Fruit fly (Drosophila melanogaster): ENCODE measurements around the gene mfr.
A peak's percentile ranks its signal among the peaks of the same experiment; 100 is the strongest.

The mfr gene

DNA sequence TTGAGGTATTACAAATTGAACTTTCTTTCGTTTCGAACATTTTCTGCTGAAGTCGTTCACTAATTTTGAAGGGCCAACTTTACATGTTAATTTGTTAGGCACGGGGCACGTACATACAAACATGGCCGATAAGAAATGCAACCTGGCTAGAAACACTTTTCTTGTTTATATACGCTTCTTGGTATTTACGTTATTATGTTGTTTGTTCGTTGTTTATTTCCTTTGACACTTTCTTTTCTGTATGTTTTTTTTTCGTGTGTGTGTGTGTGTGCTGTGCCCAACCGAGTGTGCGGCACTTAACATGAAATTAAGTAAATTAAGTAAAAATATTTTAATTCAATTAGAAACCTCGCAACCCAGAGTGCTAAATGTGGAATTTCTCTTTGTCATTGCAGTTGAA lies 13.2 kb upstream of the mfr start:
- no peak for TF ChIP-seq CG17801 (GFP tag; optimal IDR thresholded peaks at IDR 0.05; ENCODE audit: partially characterized antibody)

DNA sequence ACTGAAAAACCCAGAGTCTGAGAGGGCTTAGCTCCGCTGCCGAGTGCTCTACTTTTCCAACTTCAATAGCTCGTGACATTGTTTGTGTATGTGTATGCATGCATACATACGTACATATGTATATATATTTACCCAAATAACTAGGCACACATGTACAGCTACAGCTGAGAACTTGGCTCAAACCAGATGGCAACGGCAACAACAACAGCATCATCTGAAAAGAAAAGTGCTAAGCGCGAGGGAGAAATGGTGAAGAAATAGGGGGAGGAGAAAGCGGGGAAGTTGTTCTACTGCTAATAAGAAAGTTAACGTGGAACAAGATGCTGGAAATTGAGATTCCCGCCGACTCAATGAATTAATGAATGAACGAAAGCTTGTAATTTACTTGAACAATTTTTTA lies 12.5 kb upstream of the mfr start:
- TF ChIP-seq CG17801 (GFP tag; optimal IDR thresholded peaks at IDR 0.05; ENCODE audit: partially characterized antibody): no peak

dm6 chr3L:8924417-8924913 lies 12.0 kb upstream of the mfr start:
- no peak for TF ChIP-seq CG17801 (GFP tag; optimal IDR thresholded peaks at IDR 0.05; ENCODE audit: partially characterized antibody)

DNA sequence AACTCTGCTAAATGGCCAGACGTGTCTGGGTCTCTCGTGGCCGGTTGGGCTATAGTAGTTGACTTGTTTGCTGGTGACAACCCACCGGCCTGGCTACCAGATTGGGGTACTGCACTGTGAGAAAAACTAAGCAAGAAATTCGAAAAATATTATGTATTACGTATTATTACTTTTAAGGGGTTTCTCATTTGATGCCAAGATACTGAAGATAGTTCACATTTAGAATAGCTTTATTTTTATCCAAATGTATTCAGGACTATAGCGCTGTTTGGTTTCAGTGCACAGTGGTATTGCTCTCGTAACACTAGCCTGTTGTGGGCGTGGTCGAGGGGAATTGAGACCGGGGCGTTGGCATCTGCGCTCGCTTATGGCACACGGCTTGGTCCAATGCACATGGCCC lies 8.2 kb upstream of the mfr start:
- no peak for TF ChIP-seq CG17801 (GFP tag; optimal IDR thresholded peaks at IDR 0.05; ENCODE audit: partially characterized antibody)

DNA sequence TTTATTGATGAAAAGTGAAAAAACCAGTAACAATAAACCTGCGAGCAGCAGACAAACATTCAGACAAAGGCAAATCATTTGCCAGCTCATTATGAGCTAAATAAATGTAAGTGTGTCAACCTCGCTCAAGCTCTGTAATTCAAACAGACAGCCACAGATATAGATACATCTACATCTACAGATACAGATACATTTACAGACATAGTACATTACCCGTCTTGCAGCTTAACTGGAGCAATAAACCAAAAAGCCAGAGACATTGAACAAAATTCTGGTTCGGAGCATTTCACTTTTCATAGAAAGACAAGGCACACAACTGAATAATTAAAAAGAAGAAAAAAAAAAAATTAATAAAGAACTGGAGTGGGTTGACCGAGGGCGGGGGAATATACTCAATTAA lies 7.2 kb upstream of the mfr start:
- no peak for TF ChIP-seq CG17801 (GFP tag; optimal IDR thresholded peaks at IDR 0.05; ENCODE audit: partially characterized antibody)

DNA sequence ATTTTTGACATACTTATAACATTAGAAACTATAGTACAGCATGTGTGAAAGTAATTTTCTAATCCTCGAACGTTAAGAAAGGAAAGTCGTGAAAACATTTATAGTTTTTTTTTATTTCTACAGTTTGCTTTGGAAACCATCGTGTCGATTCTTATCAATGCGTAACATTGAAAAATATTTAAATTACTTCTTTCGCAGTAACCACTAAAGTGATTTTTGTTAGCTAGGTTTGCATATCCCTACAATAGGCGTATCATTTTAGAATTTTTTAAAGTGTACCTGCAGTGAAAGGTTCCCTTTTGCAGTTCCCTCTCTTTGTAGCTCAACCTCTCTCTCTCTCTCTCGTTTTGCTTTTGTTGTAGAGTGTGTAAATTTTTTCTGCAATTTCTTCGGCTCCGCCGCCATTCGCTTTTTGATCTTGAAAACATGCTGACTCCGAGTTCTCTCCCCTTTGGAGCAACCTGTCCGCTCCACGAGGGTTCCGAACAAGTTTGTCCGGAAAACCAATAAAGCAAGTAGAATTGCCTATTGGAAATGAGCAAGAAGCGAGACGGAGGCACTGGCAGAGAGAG lies 1.2 kb upstream of the mfr start:
- peak; percentile 53 for TF ChIP-seq CG17801 (GFP tag; optimal IDR thresholded peaks at IDR 0.05; ENCODE audit: partially characterized antibody)

dm6 chr3L:8905100-8905499 lies 7.4 kb downstream of the mfr start, which contains the start of gene TrpA1:
TSS of gene TrpA1 (minus strand) at chr3L:8905200.
- TF ChIP-seq CG17801 (GFP tag; optimal IDR thresholded peaks at IDR 0.05; ENCODE audit: partially characterized antibody): no peak

DNA sequence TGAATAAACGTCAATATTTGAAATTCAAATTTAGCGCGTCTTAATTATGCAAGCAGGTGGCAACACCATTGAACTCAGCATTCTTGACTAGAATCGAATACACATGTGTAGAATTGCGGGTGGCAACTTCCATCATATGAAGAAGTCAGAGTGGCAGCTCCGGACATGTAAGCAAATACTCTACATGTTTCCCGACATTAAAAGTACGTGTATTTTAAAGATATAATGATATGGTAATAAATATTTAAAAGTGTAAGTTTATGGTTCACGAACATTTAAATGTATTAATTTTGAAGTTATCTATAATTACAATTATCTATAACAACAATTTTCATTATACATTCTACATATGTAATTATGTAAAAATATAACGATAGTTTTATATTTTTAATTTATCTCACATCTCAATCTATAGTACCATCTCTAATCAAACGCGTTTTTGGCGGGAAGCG lies 21.3 kb downstream of the mfr start, which contains the start of gene Mcm7:
TSS of gene Mcm7 (plus strand) at position 430 of the 452 bp plus-strand sequence.
- TF ChIP-seq CG17801 (GFP tag; optimal IDR thresholded peaks at IDR 0.05; ENCODE audit: partially characterized antibody): no peak

- no peak for TF ChIP-seq CG17801 (GFP tag; optimal IDR thresholded peaks at IDR 0.05; ENCODE audit: partially characterized antibody)
Measured at dm6 chr3L:8888533-8888932, 23.9 kb downstream of the mfr start, which contains the start of gene CG43169. TSS of gene CG43169 (minus strand) at chr3L:8888633.

- no peak for TF ChIP-seq CG17801 (GFP tag; optimal IDR thresholded peaks at IDR 0.05; ENCODE audit: partially characterized antibody)
Measured at dm6 chr3L:8881778-8882366, 30.6 kb downstream of the mfr start.

dm6 chr3L:8879465-8879864 lies 33.0 kb downstream of the mfr start:
- no peak for TF ChIP-seq CG17801 (GFP tag; optimal IDR thresholded peaks at IDR 0.05; ENCODE audit: partially characterized antibody)

- no peak for TF ChIP-seq CG17801 (GFP tag; optimal IDR thresholded peaks at IDR 0.05; ENCODE audit: partially characterized antibody)
Measured at dm6 chr3L:8878388-8878787, 34.1 kb downstream of the mfr start.

dm6 chr3L:8873053-8873452 lies 39.4 kb downstream of the mfr start:
- no peak for TF ChIP-seq CG17801 (GFP tag; optimal IDR thresholded peaks at IDR 0.05; ENCODE audit: partially characterized antibody)

DNA sequence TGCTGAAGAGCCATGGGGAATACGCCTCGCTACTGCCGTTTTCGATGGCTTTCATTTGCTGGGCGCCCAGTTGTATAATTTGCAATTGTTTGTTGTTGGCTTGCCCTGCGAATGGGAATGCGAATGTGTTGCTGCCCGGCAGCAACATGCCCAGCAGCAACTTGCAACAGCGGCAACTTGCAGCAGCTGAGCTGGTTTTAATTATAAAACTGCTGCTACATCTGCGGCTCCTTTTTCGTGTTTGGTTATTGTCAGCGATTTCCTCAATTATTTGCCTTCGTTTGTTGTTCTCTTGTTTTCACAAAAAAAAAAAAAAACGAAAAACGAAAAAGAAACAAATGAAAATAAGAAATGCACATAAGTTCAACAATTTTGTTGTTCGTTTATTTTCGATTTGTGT lies 41.5 kb downstream of the mfr start:
- no peak for TF ChIP-seq CG17801 (GFP tag; optimal IDR thresholded peaks at IDR 0.05; ENCODE audit: partially characterized antibody)

DNA sequence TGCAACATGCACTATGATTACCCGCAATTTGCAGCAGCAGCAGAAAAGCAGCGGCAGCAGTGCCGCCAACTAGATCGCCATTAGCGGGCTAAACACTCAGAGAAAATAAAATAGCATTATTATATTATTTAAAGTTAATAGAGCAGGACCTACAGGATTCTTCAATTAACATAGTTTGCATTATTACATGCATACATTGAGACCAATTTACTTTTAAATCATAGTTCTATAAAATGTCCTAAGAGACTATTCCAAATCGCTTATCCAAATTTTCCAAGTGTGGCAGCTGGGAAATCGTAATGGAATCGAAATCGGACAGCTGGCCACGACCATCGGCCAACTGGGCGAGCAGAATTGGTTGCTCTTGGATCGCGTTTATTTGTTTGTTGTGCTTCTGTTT lies 41.9 kb downstream of the mfr start:
- TF ChIP-seq CG17801 (GFP tag; optimal IDR thresholded peaks at IDR 0.05; ENCODE audit: partially characterized antibody): no peak

DNA sequence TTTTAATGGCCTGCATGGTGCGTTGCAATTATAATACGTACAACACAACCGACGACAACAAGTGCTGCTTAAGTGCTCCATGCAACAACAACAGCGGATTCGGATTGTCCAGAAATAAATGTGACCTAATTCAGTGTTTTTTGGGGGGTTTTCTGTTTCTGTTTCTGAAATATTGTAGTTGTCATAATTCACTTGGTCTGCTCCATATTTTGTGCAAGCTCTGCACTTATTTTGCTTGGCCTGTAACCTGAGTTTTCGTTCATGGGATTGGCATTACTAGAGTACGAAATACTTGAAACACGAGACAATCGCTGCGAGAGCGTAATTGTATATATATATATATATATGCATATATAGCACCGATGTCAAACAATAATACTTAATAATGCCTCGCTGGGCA lies 43.1 kb downstream of the mfr start:
- TF ChIP-seq CG17801 (GFP tag; optimal IDR thresholded peaks at IDR 0.05; ENCODE audit: partially characterized antibody): peak; percentile 60

- TF ChIP-seq CG17801 (GFP tag; optimal IDR thresholded peaks at IDR 0.05; ENCODE audit: partially characterized antibody): no peak
Measured at dm6 chr3L:8865185-8865584, 47.3 kb downstream of the mfr start.
